Fruit fly (Drosophila melanogaster): ENCODE data around the gene bnl.

bnl gene

DNA sequence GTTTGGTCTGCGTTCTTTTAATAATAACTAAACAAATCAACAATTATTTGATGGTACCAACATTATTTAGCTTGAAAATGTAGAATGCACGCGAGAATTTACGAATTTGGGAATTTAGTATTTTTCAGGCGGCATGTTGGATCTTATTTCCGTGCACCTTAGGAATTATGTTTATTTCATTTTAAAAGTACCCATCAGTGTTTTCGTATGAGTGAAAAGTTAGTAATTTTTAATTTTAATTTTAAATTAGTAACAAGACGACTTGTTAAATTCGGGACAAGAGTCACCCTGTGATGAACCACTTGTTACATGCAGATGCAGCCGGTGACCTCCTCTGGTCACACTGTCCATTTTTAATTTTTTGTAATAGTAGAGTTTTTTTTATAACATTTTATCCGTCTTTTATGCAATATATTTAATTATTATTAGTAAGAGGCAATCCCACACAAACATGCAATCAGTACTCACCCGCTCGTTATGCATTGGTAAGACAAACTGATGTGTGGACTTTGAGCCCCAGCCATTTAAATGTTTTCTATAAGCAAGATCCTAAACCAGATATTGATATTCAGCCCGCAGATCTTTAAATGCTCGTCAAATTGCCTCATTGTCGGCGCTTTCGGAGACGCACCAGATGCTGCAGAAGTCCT is 40.9 kb upstream of the bnl start, which contains the start of the genes CG17186 and Arc42:
TSS of gene CG17186 (minus strand) at position 88 of the 650 bp plus-strand sequence.
TSS of gene Arc42 (plus strand) at position 311 of the 650 bp plus-strand sequence.
- TF ChIP-seq fru (GFP tag; optimal IDR thresholded peaks at IDR 0.05): peak; percentile 32
- no peak for TF ChIP-seq ey (GFP tag; optimal IDR thresholded peaks at IDR 0.05)
- TF ChIP-seq HLH106 (tag; optimal IDR thresholded peaks at IDR 0.05): peak; percentile 24
- TF ChIP-seq Myc (optimal IDR thresholded peaks at IDR 0.05): no peak
- TF ChIP-seq CG9705 (GFP tag; optimal IDR thresholded peaks at IDR 0.05): no peak
- TF ChIP-seq tai (GFP tag; optimal IDR thresholded peaks at IDR 0.05): no peak
- peak; percentile 1 for TF ChIP-seq Sp1 (GFP tag; optimal IDR thresholded peaks at IDR 0.05)
- TF ChIP-seq Rel (GFP tag; optimal IDR thresholded peaks at IDR 0.05): no peak
- TF ChIP-seq Rel (tag; optimal IDR thresholded peaks at IDR 0.05): peak; percentile 72
- no peak for TF ChIP-seq psq (GFP tag; optimal IDR thresholded peaks at IDR 0.05)
- TF ChIP-seq sage (GFP tag; optimal IDR thresholded peaks at IDR 0.05): peak; percentile 50
- no peak for TF ChIP-seq CrebA (GFP tag; optimal IDR thresholded peaks at IDR 0.05; ENCODE audit: borderline replicate concordance)
- TF ChIP-seq Abd-B (GFP tag; optimal IDR thresholded peaks at IDR 0.05): no peak
- peak; percentile 51 for TF ChIP-seq h (GFP tag; optimal IDR thresholded peaks at IDR 0.05)
- TF ChIP-seq Jra (GFP tag; optimal IDR thresholded peaks at IDR 0.05): peak; percentile 62
- peak; percentile 78 for TF ChIP-seq Hnf4 (GFP tag; optimal IDR thresholded peaks at IDR 0.05)
- TF ChIP-seq Dif (GFP tag; optimal IDR thresholded peaks at IDR 0.05; ENCODE audit: partially characterized antibody): no peak
- TF ChIP-seq foxo (GFP tag; optimal IDR thresholded peaks at IDR 0.05): peak in 1 of 2 experiments; percentile 46

DNA sequence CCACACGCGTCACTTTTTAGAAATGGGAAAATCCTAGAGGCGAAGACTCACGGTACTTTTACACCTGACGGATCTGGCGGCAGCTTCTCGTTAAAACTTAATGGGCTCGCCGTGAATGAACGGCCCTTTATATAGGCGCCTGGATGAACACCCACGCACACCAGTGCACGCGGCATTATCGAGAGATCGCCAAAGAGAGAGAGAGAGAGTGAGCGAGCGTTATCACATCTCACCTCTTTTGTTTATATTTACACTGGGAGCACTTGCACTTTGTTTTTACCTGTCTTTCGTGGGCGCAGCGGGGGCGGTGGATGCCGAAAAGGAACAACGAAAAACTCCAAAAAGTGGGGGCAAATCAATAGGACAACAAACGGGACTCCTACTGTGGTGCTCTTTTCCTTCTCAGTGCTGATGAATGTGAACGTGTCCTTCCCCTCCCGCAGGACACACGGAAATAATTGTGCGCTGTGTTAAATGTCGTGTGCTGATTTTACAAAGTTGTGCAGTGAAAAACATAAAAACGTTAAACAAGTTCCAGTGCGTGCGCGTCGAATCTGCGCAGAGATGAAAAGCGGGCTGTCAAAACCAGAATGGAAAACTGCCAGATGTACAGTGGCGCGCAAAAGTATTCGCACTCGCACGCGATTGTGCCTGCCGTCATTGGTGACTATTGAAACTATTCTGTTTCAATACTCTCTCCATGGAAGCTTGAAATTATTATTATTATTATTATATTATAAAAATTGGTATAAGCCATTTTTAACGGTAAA is 38.7 kb upstream of the bnl start, which contains the start of gene Mrp5:
TSS of gene Mrp5 (minus strand) at position 561 of the 770 bp plus-strand sequence.
- TF ChIP-seq Mio (GFP tag; optimal IDR thresholded peaks at IDR 0.05) (no peak), dl (GFP tag; optimal IDR thresholded peaks at IDR 0.05; ENCODE audit: insufficient read depth in 1 of 2, partially characterized antibody in 2 of 2) (peak in 1 of 2 experiments; percentile 83), Vsx2 (GFP tag; optimal IDR thresholded peaks at IDR 0.05; ENCODE audit: partially characterized antibody) (no peak), h (GFP tag; optimal IDR thresholded peaks at IDR 0.05) (peak; percentile 60), ey (GFP tag; optimal IDR thresholded peaks at IDR 0.05) (no peak), Hr83 (GFP tag; optimal IDR thresholded peaks at IDR 0.05; ENCODE audit: poor library complexity, severe bottlenecking) (peak; percentile 71), foxo (GFP tag; optimal IDR thresholded peaks at IDR 0.05) (peak in 1 of 2 experiments; percentile 13), Jra (GFP tag; optimal IDR thresholded peaks at IDR 0.05) (no peak), fru (GFP tag; optimal IDR thresholded peaks at IDR 0.05) (peak; percentile 23), br (GFP tag; optimal IDR thresholded peaks at IDR 0.05) (peak; percentile 12), psq (GFP tag; optimal IDR thresholded peaks at IDR 0.05) (peak; percentile 82), Dif (GFP tag; optimal IDR thresholded peaks at IDR 0.05; ENCODE audit: partially characterized antibody) (peak; percentile 74)

DNA sequence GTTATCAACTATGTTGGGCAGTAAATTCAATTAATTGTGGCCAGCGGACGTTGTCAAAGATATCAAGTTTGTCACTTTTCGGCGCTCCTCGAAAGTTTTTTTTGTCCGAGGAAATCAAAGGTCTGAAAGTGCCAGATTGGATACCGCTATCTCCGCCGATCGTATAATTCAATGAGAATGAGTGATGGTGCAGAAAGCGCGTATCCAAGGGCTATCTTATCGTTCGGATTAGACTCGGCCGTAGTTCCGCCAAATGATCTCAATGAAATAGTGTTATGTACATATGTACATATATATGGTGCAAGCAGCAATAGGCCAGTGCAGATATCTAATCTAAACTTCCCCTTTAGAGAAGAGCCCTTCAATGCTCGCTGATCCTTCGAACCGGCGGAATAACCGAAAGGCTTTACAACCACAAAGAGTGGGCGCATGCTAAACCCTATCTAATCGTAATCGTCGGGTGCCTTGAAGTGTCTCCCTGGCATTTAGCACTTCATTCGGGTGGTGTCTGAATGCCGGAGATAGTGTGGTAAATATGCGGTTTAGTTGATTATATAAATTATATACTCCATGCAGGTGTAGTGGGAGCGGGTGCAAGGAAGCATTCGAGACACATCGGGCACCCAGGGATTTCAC is 36.6 kb upstream of the bnl start:
- TF ChIP-seq sv (GFP tag; optimal IDR thresholded peaks at IDR 0.05) (no peak), dl (GFP tag; optimal IDR thresholded peaks at IDR 0.05; ENCODE audit: insufficient read depth in 1 of 2, partially characterized antibody in 2 of 2) (no peak), jim (GFP tag; optimal IDR thresholded peaks at IDR 0.05) (no peak)

DNA sequence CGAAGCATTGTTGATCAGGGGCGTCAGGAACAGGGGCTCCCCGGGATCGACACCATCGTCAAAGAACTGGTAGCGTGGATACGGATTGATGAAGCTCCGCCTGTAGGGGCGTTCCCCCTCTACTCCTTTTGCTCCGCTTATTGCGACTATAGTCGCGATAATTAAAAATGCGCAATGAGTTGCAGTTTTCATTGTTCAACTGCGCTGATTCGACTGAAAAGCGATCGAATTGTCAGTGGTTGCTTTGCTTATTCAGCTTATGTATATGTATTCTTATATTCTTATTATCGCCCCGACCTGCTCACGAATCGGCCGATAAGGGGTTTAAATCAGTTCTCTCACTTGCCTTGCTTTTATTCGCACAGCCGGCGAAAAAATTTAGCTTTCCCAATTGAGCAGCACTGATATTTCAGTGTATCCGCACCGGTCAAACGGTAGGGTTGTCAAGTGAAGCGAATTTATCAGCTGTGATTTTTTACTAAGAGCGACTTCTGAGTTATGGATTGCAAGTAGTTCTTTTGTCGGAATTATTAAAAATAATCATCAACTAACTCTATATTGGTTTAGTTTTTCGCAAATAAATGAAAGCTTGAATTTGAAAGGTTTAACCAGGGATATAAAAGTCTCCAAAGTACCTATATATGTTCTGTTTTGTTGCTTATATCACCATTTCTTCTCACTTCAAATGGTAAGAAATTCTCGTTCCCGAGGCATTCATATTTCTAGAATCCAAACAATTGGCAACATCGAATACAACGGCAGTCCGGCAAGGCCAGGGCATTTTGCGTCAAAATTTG is 27.6 kb upstream of the bnl start, which contains the start of the genes CG4572 and CG4686:
TSS of gene CG4572 (minus strand) at position 415 of the 797 bp plus-strand sequence.
TSS of gene CG4686 (plus strand) at position 518 of the 797 bp plus-strand sequence.
- TF ChIP-seq Hr83 (GFP tag; optimal IDR thresholded peaks at IDR 0.05; ENCODE audit: poor library complexity, severe bottlenecking) (peak; percentile 66), dsf (GFP tag; optimal IDR thresholded peaks at IDR 0.05; ENCODE audit: borderline replicate concordance) (peak; percentile 64), HLH106 (tag; optimal IDR thresholded peaks at IDR 0.05) (peak; percentile 95), foxo (GFP tag; optimal IDR thresholded peaks at IDR 0.05) (peak; percentile 85 to 88), dl (GFP tag; optimal IDR thresholded peaks at IDR 0.05; ENCODE audit: insufficient read depth in 1 of 2, partially characterized antibody in 2 of 2) (no peak), fru (GFP tag; optimal IDR thresholded peaks at IDR 0.05) (peak; percentile 83), dmrt93B (GFP tag; optimal IDR thresholded peaks at IDR 0.05) (peak; percentile 65), lola (GFP tag; optimal IDR thresholded peaks at IDR 0.05) (no peak), CG9705 (GFP tag; optimal IDR thresholded peaks at IDR 0.05) (peak; percentile 82), sage (GFP tag; optimal IDR thresholded peaks at IDR 0.05) (no peak), Jra (GFP tag; optimal IDR thresholded peaks at IDR 0.05) (no peak), br (GFP tag; optimal IDR thresholded peaks at IDR 0.05) (peak; percentile 87), ey (GFP tag; optimal IDR thresholded peaks at IDR 0.05) (peak; percentile 81), Sp1 (GFP tag; optimal IDR thresholded peaks at IDR 0.05) (peak; percentile 83), Dif (GFP tag; optimal IDR thresholded peaks at IDR 0.05; ENCODE audit: partially characterized antibody) (no peak), Myc (optimal IDR thresholded peaks at IDR 0.05) (peak; percentile 26), CG32264 (GFP tag; optimal IDR thresholded peaks at IDR 0.05) (peak; percentile 31), h (GFP tag; optimal IDR thresholded peaks at IDR 0.05) (peak; percentile 79), psq (GFP tag; optimal IDR thresholded peaks at IDR 0.05) (peak; percentile 85), N (GFP tag; optimal IDR thresholded peaks at IDR 0.05) (no peak), sv (GFP tag; optimal IDR thresholded peaks at IDR 0.05) (peak; percentile 49), woc (GFP tag; optimal IDR thresholded peaks at IDR 0.05) (peak; percentile 89), Rel (GFP tag; optimal IDR thresholded peaks at IDR 0.05) (no peak), Rel (tag; optimal IDR thresholded peaks at IDR 0.05) (peak; percentile 95), rgr (GFP tag; optimal IDR thresholded peaks at IDR 0.05) (peak; percentile 84), OdsH (GFP tag; optimal IDR thresholded peaks at IDR 0.05) (peak; percentile 73)
